Worm (Caenorhabditis elegans) whole organism, young adult: ENCODE results near the gene ZK105.6.

Experiments
- F33H1.4 ChIP-seq: fragments of 200-800 bp; sonication (Bioruptor generic); IDR thresholded peaks from 2 replicates; pipeline ENCODE4 v1.3.6; 2022; ENCODE audit warnings: missing genetic modification reagents, missing genetic modification characterization, missing compliant biosample characterization
- K11D2.4 ChIP-seq: fragments of 200-800 bp; sonication (Bioruptor generic); IDR thresholded peaks from 2 replicates; pipeline ENCODE4 v1.3.6; 2022; ENCODE audit warnings: missing genetic modification reagents, missing genetic modification characterization, missing compliant biosample characterization
- ama-1 ChIP-seq, 3 experiments: fragments of 150-350 bp in 1 of 3; sonication (generic microtip) in 2 of 3; optimal IDR thresholded peaks; 2 replicates each; lab custom pipeline; 2014 to 2018; ENCODE audit warnings: missing biosample characterization in 2 of 3, missing genetic modification characterization in 2 of 3, missing genetic modification reagents in 2 of 3
- dpff-1 ChIP-seq: sonication (generic microtip); optimal IDR thresholded peaks from 2 replicates; lab custom pipeline; 2017; ENCODE audit warnings: mild to moderate bottlenecking, missing genetic modification characterization, missing compliant biosample characterization
- madf-10 ChIP-seq: sonication (generic microtip); optimal IDR thresholded peaks from 2 replicates; lab custom pipeline; 2016; ENCODE audit warnings: mild to moderate bottlenecking, missing genetic modification characterization, missing compliant biosample characterization
- nfyb-1 ChIP-seq: fragments of 200-800 bp; sonication (Bioruptor generic); IDR thresholded peaks from 2 replicates; pipeline ENCODE4 v1.3.6; 2022; ENCODE audit warnings: missing genetic modification reagents, missing genetic modification characterization, missing compliant biosample characterization
- pha-4 ChIP-seq: fragments of 150-350 bp; sonication (generic microtip); optimal IDR thresholded peaks from 2 replicates; lab custom pipeline; 2014; ENCODE audit warnings: missing biosample characterization, missing genetic modification reagents, missing genetic modification characterization
- snpc-1.1 ChIP-seq: sonication (generic microtip); optimal IDR thresholded peaks from 2 replicates; lab custom pipeline; 2017; ENCODE audit warnings: missing genetic modification characterization, mild to moderate bottlenecking, missing compliant biosample characterization, antibody characterized with exemption, moderate library complexity, missing genotype, missing genetic modification reagents; ENCODE audit not compliant: insufficient read depth
- zfh-2 ChIP-seq: fragments of 200-800 bp; sonication (Bioruptor generic); conservative IDR thresholded peaks from 2 replicates; pipeline ENCODE4 v1.3.6; 2022; ENCODE audit warnings: missing genetic modification reagents, missing genetic modification characterization, missing compliant biosample characterization

DNA sequence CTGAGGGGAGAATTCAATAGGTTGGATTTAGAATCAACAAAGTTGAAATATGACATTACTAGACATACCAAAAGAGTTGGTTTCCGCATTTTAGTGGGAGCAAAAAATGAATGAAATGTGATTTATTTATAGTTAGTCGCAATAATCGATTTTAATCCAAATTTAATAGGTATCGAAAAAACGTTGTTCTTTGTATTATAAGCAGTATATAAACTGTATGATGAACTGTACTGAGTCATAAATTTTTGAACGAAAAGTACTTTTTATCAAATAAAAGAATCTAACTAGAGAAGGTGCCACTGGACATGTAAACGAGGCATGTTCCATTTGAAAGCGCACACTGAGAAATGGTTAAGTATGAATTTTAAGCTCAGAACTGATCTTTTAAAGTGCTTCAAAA, 34.0 kb downstream of the ZK105.6 start, which contains the start of gene C12D5.9:
- TF ChIP-seq dpff-1 (tag; lab: Kevin White, UChicago) (no peak), snpc-1.1 (tag; lab: Kevin White, UChicago) (no peak), K11D2.4 (GFP tag; lab: Robert Waterston, UW) (no peak), ama-1 (optimal IDR thresholded peaks at IDR 0.05; lab: Kevin White, UChicago) (no peak), ama-1 (GFP tag; optimal IDR thresholded peaks at IDR 0.05; lab: Kevin White, UChicago) (no peak), pha-4 (tag; lab: Kevin White, UChicago) (no peak), zfh-2 (GFP tag; lab: Robert Waterston, UW) (no peak), nfyb-1 (GFP tag; lab: Robert Waterston, UW) (no peak), F33H1.4 (GFP tag; lab: Robert Waterston, UW) (no peak), madf-10 (no peak)
